Fruit fly (Drosophila melanogaster) Kc167 (cell line): ENCODE results near the gene CG14852.

Source experiments
- h ChIP-seq: fragments of >200 bp; optimal IDR thresholded peaks from 3 replicates; lab custom pipeline; 2018; ENCODE audit warnings: missing external identifiers
- psq ChIP-seq: fragments of >200 bp; optimal IDR thresholded peaks from 2 replicates; lab custom pipeline; 2017; ENCODE audit warnings: missing external identifiers

dm6 chr3R:14548752-14549151 is 17.0 kb upstream of the CG14852 start:
- no peak for TF ChIP-seq psq (lab: Kevin White, UChicago)
- TF ChIP-seq h (lab: Kevin White, UChicago) = no peak
